Worm (Caenorhabditis elegans): ENCODE results near the gene Y45F10C.6.

- TF ChIP-seq madf-5 (GFP tag; IDR thresholded peaks at IDR 0.05) (no peak), ztf-7 (tag; optimal IDR thresholded peaks at IDR 0.05) (no peak), ceh-82 (tag; optimal IDR thresholded peaks at IDR 0.05) (no peak), lin-13 (GFP tag; optimal IDR thresholded peaks at IDR 0.05) (no peak), zag-1 (tag; optimal IDR thresholded peaks at IDR 0.05) (no peak), ceh-44 (GFP tag; IDR thresholded peaks at IDR 0.05) (no peak), egl-27 (tag; optimal IDR thresholded peaks at IDR 0.05) (no peak), jun-1 (tag; optimal IDR thresholded peaks at IDR 0.05) (no peak), unc-62 (GFP tag; optimal IDR thresholded peaks at IDR 0.05 in 1 of 2) (no peak), unc-62 (tag; optimal IDR thresholded peaks at IDR 0.05) (no peak), daf-12 (tag; optimal IDR thresholded peaks at IDR 0.05) (no peak), ama-1 (optimal IDR thresholded peaks at IDR 0.05) (no peak), nhr-11 (tag; optimal IDR thresholded peaks at IDR 0.05) (no peak), nhr-28 (tag; optimal IDR thresholded peaks at IDR 0.05) (no peak)
Measured at ce11 chrIV:13665073-13665472, 12.9 kb downstream of the Y45F10C.6 start.

Data from whole organism, L4 larva.